Fruit fly (Drosophila melanogaster) whole organism, embryonic: ENCODE measurements around the gene CG12112.

ENCODE experiments used
- Atf3 ChIP-seq: fragments of 200-800 bp; sonication (Bioruptor generic); optimal IDR thresholded peaks from 3 replicates; lab custom pipeline; 2016; ENCODE audit warnings: missing biosample characterization, missing genetic modification characterization
- Atf6 ChIP-seq: fragments of 200-800 bp; sonication (Bioruptor generic); IDR thresholded peaks from 2 replicates; pipeline ENCODE4 v1.3.6; 2022; ENCODE audit warnings: missing biosample characterization, missing genetic modification characterization
- CG11247 ChIP-seq: fragments of 200-800 bp; sonication (Bioruptor generic); IDR thresholded peaks from 2 replicates; pipeline ENCODE4 v1.3.6; 2022; ENCODE audit warnings: missing biosample characterization, missing genetic modification characterization
- CG11504 ChIP-seq: fragments of 200-800 bp; sonication (Bioruptor generic); optimal IDR thresholded peaks from 3 replicates; lab custom pipeline; 2019; ENCODE audit warnings: missing biosample characterization, mild to moderate bottlenecking, missing genetic modification characterization, moderate library complexity
- CG12659 ChIP-seq: fragments of 200-800 bp; sonication (Bioruptor generic); optimal IDR thresholded peaks from 3 replicates; lab custom pipeline; 2017; ENCODE audit warnings: mild to moderate bottlenecking, missing biosample characterization, missing genetic modification reagents, missing genetic modification characterization
- CG12942 ChIP-seq: fragments of 200-800 bp; sonication (Bioruptor generic); optimal IDR thresholded peaks from 3 replicates; lab custom pipeline; 2016; ENCODE audit warnings: missing biosample characterization, missing genetic modification characterization
- CG14860 ChIP-seq: fragments of 200-800 bp; sonication (Bioruptor generic); IDR thresholded peaks from 3 replicates; pipeline ENCODE4 v1.3.6; 2022; ENCODE audit warnings: missing biosample characterization, missing genetic modification characterization; ENCODE audit not compliant: partially characterized antibody
- CG15479 ChIP-seq: fragments of 200-800 bp; sonication (Bioruptor generic); optimal IDR thresholded peaks from 3 replicates; lab custom pipeline; 2019; ENCODE audit warnings: missing biosample characterization, mild to moderate bottlenecking, missing genetic modification characterization, moderate library complexity
- CG17829 ChIP-seq: fragments of 200-800 bp; optimal IDR thresholded peaks from 2 replicates; lab custom pipeline; 2019; ENCODE audit warnings: missing biosample characterization, mild to moderate bottlenecking, missing genetic modification characterization, moderate library complexity
- CG18011 ChIP-seq: fragments of 200-800 bp; sonication (Bioruptor generic); optimal IDR thresholded peaks from 2 replicates; lab custom pipeline; 2017; ENCODE audit warnings: missing biosample characterization, missing genetic modification characterization, mild to moderate bottlenecking, moderate library complexity, missing genotype
- CG18619 ChIP-seq: fragments of 200-800 bp; sonication (Bioruptor generic); optimal IDR thresholded peaks from 3 replicates; lab custom pipeline; 2017; ENCODE audit warnings: missing biosample characterization, mild to moderate bottlenecking, missing genetic modification characterization
- CG3065 ChIP-seq: fragments of 200-800 bp; sonication (Bioruptor generic); optimal IDR thresholded peaks from 2 replicates; lab custom pipeline; 2016; ENCODE audit warnings: missing biosample characterization, missing genetic modification characterization
- CG3281 ChIP-seq: fragments of 200-800 bp; sonication (Bioruptor generic); optimal IDR thresholded peaks from 3 replicates; lab custom pipeline; 2017; ENCODE audit warnings: missing biosample characterization, mild to moderate bottlenecking, missing genetic modification characterization
- CG3726 ChIP-seq: fragments of 200-800 bp; sonication (Bioruptor generic); IDR thresholded peaks from 3 replicates; pipeline ENCODE4, ENCODE4 v1.3.6; 2022; ENCODE audit warnings: missing biosample characterization, missing genetic modification characterization
- CG3847 ChIP-seq: fragments of 200-800 bp; sonication (Bioruptor generic); IDR thresholded peaks from 2 replicates; pipeline ENCODE4 v1.3.6; 2022; ENCODE audit warnings: missing biosample characterization, missing genetic modification characterization
- CG7556 ChIP-seq: fragments of 200-800 bp; sonication (Bioruptor generic); optimal IDR thresholded peaks from 2 replicates; lab custom pipeline; 2017; ENCODE audit warnings: missing biosample characterization, mild to moderate bottlenecking, missing genetic modification characterization
- CG7786 ChIP-seq: fragments of 200-800 bp; sonication (Bioruptor generic); optimal IDR thresholded peaks from 2 replicates; lab custom pipeline; 2016; ENCODE audit warnings: missing biosample characterization, missing genetic modification characterization
- Chrac-16 ChIP-seq: fragments of 200-800 bp; sonication (Bioruptor generic); optimal IDR thresholded peaks from 3 replicates; lab custom pipeline; 2016; ENCODE audit warnings: missing biosample characterization, missing genetic modification characterization
- D ChIP-seq, 2 experiments: fragments of 200-800 bp in 1 of 2; fragments of >200 bp in 1 of 2; sonication (Bioruptor generic) in 1 of 2; optimal IDR thresholded peaks; 2 replicates in 1 of 2; 3 replicates in 1 of 2; lab custom pipeline; 2017; ENCODE audit warnings: mild to moderate bottlenecking in 1 of 2, missing biosample characterization in 1 of 2, missing genetic modification characterization in 1 of 2, missing genetic modification reagents in 1 of 2
- Doc3 ChIP-seq: fragments of 200-800 bp; sonication (Bioruptor generic); IDR thresholded peaks from 3 replicates; pipeline ENCODE4 v1.3.6; 2022; ENCODE audit warnings: missing biosample characterization, missing genetic modification characterization; ENCODE audit not compliant: partially characterized antibody
- Hsf ChIP-seq: fragments of 200-800 bp; sonication (Bioruptor generic); optimal IDR thresholded peaks from 3 replicates; lab custom pipeline; 2016; ENCODE audit warnings: missing biosample characterization, missing genetic modification characterization
- Mad ChIP-seq: fragments of 200-800 bp; sonication (Bioruptor generic); optimal IDR thresholded peaks from 2 replicates; lab custom pipeline; 2016; ENCODE audit warnings: missing biosample characterization, missing genetic modification characterization
- PHDP ChIP-seq: fragments of 200-800 bp; sonication (Bioruptor generic); optimal IDR thresholded peaks from 3 replicates; lab custom pipeline; 2018; ENCODE audit warnings: missing biosample characterization, mild to moderate bottlenecking, missing genetic modification characterization, moderate library complexity
- Ptx1 ChIP-seq: fragments of 200-800 bp; sonication (Bioruptor generic); IDR thresholded peaks from 2 replicates; pipeline ENCODE4 v1.3.6; 2022; ENCODE audit warnings: missing biosample characterization, missing genetic modification characterization
- Rfx ChIP-seq: fragments of 200-800 bp; sonication (Bioruptor generic); IDR thresholded peaks from 2 replicates; pipeline ENCODE4 v1.3.6; 2022; ENCODE audit warnings: missing biosample characterization, missing genetic modification characterization
- Six4 ChIP-seq: fragments of 200-800 bp; sonication (Bioruptor generic); optimal IDR thresholded peaks from 2 replicates; lab custom pipeline; 2016; ENCODE audit warnings: missing biosample characterization, missing genetic modification characterization
- ac ChIP-seq: fragments of 200-800 bp; sonication (Bioruptor generic); optimal IDR thresholded peaks from 3 replicates; lab custom pipeline; 2017; ENCODE audit warnings: missing biosample characterization, mild to moderate bottlenecking, missing genetic modification characterization
- al ChIP-seq: fragments of 200-800 bp; sonication (Bioruptor generic); IDR thresholded peaks from 2 replicates; pipeline ENCODE4 v1.3.6; 2022; ENCODE audit warnings: missing biosample characterization, missing genetic modification characterization
- ap ChIP-seq: fragments of 200-800 bp; sonication (Bioruptor generic); IDR thresholded peaks from 2 replicates; pipeline ENCODE4 v1.3.6; 2022; ENCODE audit warnings: missing biosample characterization, missing genetic modification characterization
- ase ChIP-seq: fragments of 200-800 bp; sonication (Bioruptor generic); IDR thresholded peaks from 3 replicates; pipeline ENCODE4 v1.3.6; 2022; ENCODE audit warnings: missing biosample characterization, missing genetic modification characterization
- cato ChIP-seq: fragments of 200-800 bp; sonication (Bioruptor generic); optimal IDR thresholded peaks from 2 replicates; lab custom pipeline; 2016; ENCODE audit warnings: missing biosample characterization, missing genetic modification characterization, borderline replicate concordance
- dati ChIP-seq: fragments of 200-800 bp; sonication (Bioruptor generic); IDR thresholded peaks from 2 replicates; pipeline ENCODE4 v1.3.6; 2022; ENCODE audit warnings: missing biosample characterization, missing genetic modification characterization
- dysf ChIP-seq: fragments of 200-800 bp; sonication (Bioruptor generic); IDR thresholded peaks from 3 replicates; pipeline ENCODE4 v1.3.6; 2022; ENCODE audit warnings: missing biosample characterization, missing genetic modification characterization
- eve ChIP-seq, 2 experiments: fragments of >200 bp; optimal IDR thresholded peaks; 2 replicates each; lab custom pipeline; 2017; ENCODE audit warnings: missing biosample characterization in 2 of 2, missing genetic modification characterization in 2 of 2
- gce ChIP-seq: fragments of 200-800 bp; sonication (Bioruptor generic); IDR thresholded peaks from 3 replicates; pipeline ENCODE4 v1.3.6; 2022; ENCODE audit warnings: missing biosample characterization, missing genetic modification characterization
- grau ChIP-seq: fragments of 200-800 bp; optimal IDR thresholded peaks from 3 replicates; lab custom pipeline; 2019; ENCODE audit warnings: missing biosample characterization, mild to moderate bottlenecking, missing genetic modification characterization, moderate library complexity
- gro ChIP-seq: fragments of 200-800 bp; sonication (Bioruptor generic); optimal IDR thresholded peaks from 2 replicates; lab custom pipeline; 2016; ENCODE audit warnings: missing biosample characterization, missing genetic modification characterization
- knrl ChIP-seq: fragments of 200-800 bp; sonication (Bioruptor generic); IDR thresholded peaks from 3 replicates; pipeline ENCODE4 v1.3.6; 2022; ENCODE audit warnings: missing biosample characterization, missing genetic modification characterization; ENCODE audit not compliant: partially characterized antibody
- pzg ChIP-seq: fragments of 200-800 bp; sonication (Bioruptor generic); optimal IDR thresholded peaks from 3 replicates; lab custom pipeline; 2018; ENCODE audit warnings: missing biosample characterization, mild to moderate bottlenecking, missing genetic modification characterization, moderate library complexity
- rib ChIP-seq: fragments of 200-800 bp; sonication (Bioruptor generic); IDR thresholded peaks from 2 replicates; pipeline ENCODE4 v1.3.6; 2022; ENCODE audit warnings: missing biosample characterization, missing genetic modification characterization
- sd ChIP-seq: fragments of 200-800 bp; sonication (Bioruptor generic); optimal IDR thresholded peaks from 3 replicates; lab custom pipeline; 2018; ENCODE audit warnings: missing biosample characterization, mild to moderate bottlenecking, missing genetic modification characterization, moderate library complexity
- sim ChIP-seq: fragments of 200-800 bp; sonication (Bioruptor generic); IDR thresholded peaks from 2 replicates; pipeline ENCODE4 v1.3.6; 2022; ENCODE audit warnings: missing biosample characterization, missing genetic modification characterization
- slbo ChIP-seq: fragments of 200-800 bp; sonication (Bioruptor generic); IDR thresholded peaks from 2 replicates; pipeline ENCODE4 v1.3.6; 2022; ENCODE audit warnings: missing biosample characterization, missing genetic modification characterization
- slou ChIP-seq: fragments of 200-800 bp; sonication (Bioruptor generic); optimal IDR thresholded peaks from 3 replicates; lab custom pipeline; 2016; ENCODE audit warnings: missing biosample characterization, missing genetic modification characterization
- stwl ChIP-seq: fragments of 200-800 bp; sonication (Bioruptor generic); optimal IDR thresholded peaks from 3 replicates; lab custom pipeline; 2018; ENCODE audit warnings: missing biosample characterization, mild to moderate bottlenecking, missing genetic modification characterization, moderate library complexity
- tio ChIP-seq: fragments of 200-800 bp; sonication (Bioruptor generic); optimal IDR thresholded peaks from 2 replicates; lab custom pipeline; 2017; ENCODE audit warnings: missing biosample characterization, missing genetic modification characterization, inconsistent platforms
- vfl ChIP-seq: fragments of 200-800 bp; sonication (Bioruptor generic); optimal IDR thresholded peaks from 2 replicates; lab custom pipeline; 2016; ENCODE audit warnings: missing biosample characterization, missing genetic modification characterization
- wek ChIP-seq: fragments of 200-800 bp; sonication (Bioruptor generic); optimal IDR thresholded peaks from 3 replicates; lab custom pipeline; 2018; ENCODE audit warnings: missing biosample characterization, mild to moderate bottlenecking, missing genetic modification characterization, moderate library complexity

The CG12112 gene

DNA sequence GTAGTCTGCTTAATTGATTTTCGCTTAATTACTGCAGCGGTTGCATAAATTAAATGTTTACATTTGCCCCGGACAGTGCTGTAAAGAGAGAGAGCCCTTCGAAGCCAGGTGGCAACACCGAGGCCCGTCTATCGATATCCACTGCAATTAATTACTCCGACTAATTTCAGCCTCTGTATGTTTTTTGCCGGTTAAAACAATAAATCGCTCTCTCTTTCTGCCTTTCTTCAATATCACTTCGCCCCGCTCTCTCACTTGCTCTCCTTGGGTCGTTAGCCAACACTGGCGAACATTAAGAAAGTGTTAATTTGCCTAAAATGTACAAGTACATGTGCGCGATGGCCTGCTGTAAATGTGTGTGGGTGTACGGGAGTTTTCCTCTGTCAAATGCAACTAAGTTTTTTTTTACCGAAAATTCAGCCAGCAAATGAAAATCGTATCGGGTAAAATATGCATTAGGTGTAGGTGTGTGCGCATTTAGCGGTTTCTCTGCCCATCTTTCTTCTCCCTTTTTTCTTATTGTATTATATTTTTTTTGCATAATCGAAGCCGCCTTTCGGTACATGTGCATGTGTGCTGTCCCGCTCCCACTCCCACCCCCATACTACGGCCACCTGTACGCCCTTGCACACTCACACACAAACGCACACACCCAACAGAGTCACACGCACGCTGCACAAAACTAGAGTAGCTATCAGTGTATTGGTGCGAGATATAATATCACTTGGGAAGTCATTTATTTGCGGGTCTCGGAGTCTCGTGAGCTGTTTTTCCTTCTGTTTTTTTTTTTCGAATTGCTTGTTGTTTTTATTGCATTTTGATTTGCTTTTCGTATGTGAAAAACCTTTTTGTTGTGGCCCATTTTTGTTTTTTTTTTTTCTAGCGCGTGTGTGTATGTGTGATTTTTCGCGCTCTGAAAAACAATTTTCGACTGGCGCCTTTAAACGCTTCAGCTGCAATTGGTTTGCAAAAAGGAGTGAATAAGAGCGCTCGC is 1.7 kb upstream of the CG12112 start (continued):
- no peak for TF ChIP-seq tio
- no peak for TF ChIP-seq al (GFP tag; lab: Robert Waterston, UW)
- no peak for TF ChIP-seq ac
- peak; percentile 22; the same call in 1 of the 2 replicates for TF ChIP-seq slbo (GFP tag; lab: Robert Waterston, UW)
- TF ChIP-seq gro, result no peak
- TF ChIP-seq CG17829 (tag; lab: Kevin White, UChicago), result no peak
- no peak for TF ChIP-seq D (optimal IDR thresholded peaks at IDR 0.05; lab: Kevin White, UChicago)
- peak; percentile 59 for TF ChIP-seq D (GFP tag; optimal IDR thresholded peaks at IDR 0.05; lab: Kevin White, UChicago)
- peak; percentile 26 for TF ChIP-seq CG7786
- TF ChIP-seq Ptx1 (GFP tag; lab: Robert Waterston, UW), result 0 out of 2 replicates have a peak, but pooled peaks have one; percentile 23
- TF ChIP-seq CG3726, result no peak
- TF ChIP-seq sim (GFP tag; lab: Robert Waterston, UW), result no peak
- TF ChIP-seq cato (GFP tag; lab: Kevin White, UChicago), result no peak
- TF ChIP-seq Rfx (GFP tag; lab: Robert Waterston, UW), result 0 out of 2 replicates have a peak, but pooled peaks have one; percentile 17
- no peak for TF ChIP-seq dati (GFP tag; lab: Robert Waterston, UW)
- peak; percentile 7 for TF ChIP-seq CG18619 (GFP tag; lab: Kevin White, UChicago)
- no peak for TF ChIP-seq Atf6 (GFP tag; lab: Robert Waterston, UW)
- peak; percentile 54 for TF ChIP-seq CG12659 (GFP tag; lab: Kevin White, UChicago)
- TF ChIP-seq stwl, result peak; percentile 72
- TF ChIP-seq Hsf (GFP tag; lab: Kevin White, UChicago), result peak; percentile 49
- peak; percentile 29; the same call in 1 of the 3 replicates for TF ChIP-seq Doc3 (GFP tag; lab: Robert Waterston, UW)
- TF ChIP-seq Chrac-16 (GFP tag; lab: Kevin White, UChicago), result no peak
- no peak for TF ChIP-seq CG7556 (GFP tag; lab: Kevin White, UChicago)
- TF ChIP-seq CG3847 (GFP tag; lab: Robert Waterston, UW), result 0 out of 2 replicates have a peak, but pooled peaks have one; percentile 16
- TF ChIP-seq pzg (GFP tag; lab: Kevin White, UChicago), result peak; percentile 48
- no peak; the same call in 2 of the 3 replicates for TF ChIP-seq knrl
- TF ChIP-seq CG3281 (GFP tag; lab: Kevin White, UChicago), result no peak
- no peak for TF ChIP-seq Six4 (GFP tag; lab: Kevin White, UChicago)
- TF ChIP-seq slou (GFP tag; lab: Kevin White, UChicago), result no peak
- no peak for TF ChIP-seq CG14860
- TF ChIP-seq CG3065 (GFP tag; lab: Kevin White, UChicago), result no peak
- peak; percentile 47 for TF ChIP-seq CG11247 (GFP tag; lab: Robert Waterston, UW)
- peak; percentile 7 for TF ChIP-seq CG12942 (GFP tag; lab: Kevin White, UChicago)
- no peak for TF ChIP-seq Mad (GFP tag; lab: Kevin White, UChicago)
- no peak for TF ChIP-seq CG11504 (tag; lab: Kevin White, UChicago)
- peak; percentile 83 for TF ChIP-seq CG15479
- TF ChIP-seq Atf3 (GFP tag; lab: Kevin White, UChicago), result no peak
- no peak for TF ChIP-seq CG18011
- no peak for TF ChIP-seq gce
- no peak for TF ChIP-seq ap (GFP tag; lab: Robert Waterston, UW)
- TF ChIP-seq rib, result peak; percentile 24
- TF ChIP-seq wek (GFP tag; lab: Kevin White, UChicago), result peak; percentile 34
- TF ChIP-seq sd (tag; lab: Kevin White, UChicago), result no peak
- TF ChIP-seq grau (tag; lab: Kevin White, UChicago), result no peak
- TF ChIP-seq ase (GFP tag; lab: Robert Waterston, UW), result no peak
- no peak for TF ChIP-seq PHDP
- no peak for TF ChIP-seq eve (GFP tag; optimal IDR thresholded peaks at IDR 0.05; lab: Kevin White, UChicago)
- TF ChIP-seq dysf, result no peak
- TF ChIP-seq vfl, result peak; percentile 21
